Fruit fly (Drosophila melanogaster): ENCODE data around the gene SF1.

SF1 gene

dm6 chr3R:17539789-17540496 lies at the start of gene SF1 (continued):
- TF ChIP-seq mirr (GFP tag; optimal IDR thresholded peaks at IDR 0.05) (no peak), jumu (GFP tag; optimal IDR thresholded peaks at IDR 0.05) (peak; percentile 28), org-1 (GFP tag; optimal IDR thresholded peaks at IDR 0.05) (no peak), pb (GFP tag; optimal IDR thresholded peaks at IDR 0.05) (no peak), ssp (GFP tag; IDR thresholded peaks at IDR 0.05) (no peak), Atf6 (GFP tag; IDR thresholded peaks at IDR 0.05) (no peak), Tbp (GFP tag; optimal IDR thresholded peaks at IDR 0.05) (peak; percentile 24), CG11696 (GFP tag; IDR thresholded peaks at IDR 0.05) (no peak), yki (optimal IDR thresholded peaks at IDR 0.05) (no peak), nau (GFP tag; optimal IDR thresholded peaks at IDR 0.05) (no peak), scrt (GFP tag; optimal IDR thresholded peaks at IDR 0.05) (no peak), CG8359 (GFP tag; optimal IDR thresholded peaks at IDR 0.05; ENCODE audit: borderline replicate concordance) (no peak), Sry-δ (GFP tag; optimal IDR thresholded peaks at IDR 0.05) (peak; percentile 37), CG1529 (GFP tag; optimal IDR thresholded peaks at IDR 0.05) (no peak), CG7556 (GFP tag; optimal IDR thresholded peaks at IDR 0.05) (peak; percentile 36), Hr3 (GFP tag; optimal IDR thresholded peaks at IDR 0.05) (peak; percentile 53), Eip74EF (GFP tag; optimal IDR thresholded peaks at IDR 0.05) (no peak), E2f1 (GFP tag; IDR thresholded peaks at IDR 0.05) (no peak), BEAF-32 (GFP tag; optimal IDR thresholded peaks at IDR 0.05) (peak; percentile 48), CG17802 (tag; optimal IDR thresholded peaks at IDR 0.05) (no peak), klu (GFP tag; IDR thresholded peaks at IDR 0.05) (peak; percentile 40; the same call in 1 of the 2 replicates), CG8478 (optimal IDR thresholded peaks at IDR 0.05) (no peak), ash1 (GFP tag; optimal IDR thresholded peaks at IDR 0.05) (no peak), fru (optimal IDR thresholded peaks at IDR 0.05) (no peak), row (GFP tag; IDR thresholded peaks at IDR 0.05) (peak; percentile 80), dpn (GFP tag; optimal IDR thresholded peaks at IDR 0.05) (peak; percentile 21 to 28), MBD-R2 (GFP tag; IDR thresholded peaks at IDR 0.05) (peak; percentile 46), CG10543 (GFP tag; optimal IDR thresholded peaks at IDR 0.05) (peak; percentile 47), NK7.1 (GFP tag; optimal IDR thresholded peaks at IDR 0.05) (no peak), CG9876 (GFP tag; optimal IDR thresholded peaks at IDR 0.05) (no peak), CHES-1-like (GFP tag; optimal IDR thresholded peaks at IDR 0.05) (no peak), CG2129 (GFP tag; IDR thresholded peaks at IDR 0.05; ENCODE audit: partially characterized antibody) (no peak), schlank (tag; optimal IDR thresholded peaks at IDR 0.05) (no peak), psq (GFP tag; optimal IDR thresholded peaks at IDR 0.05) (no peak), CG10462 (GFP tag; optimal IDR thresholded peaks at IDR 0.05) (peak; percentile 3), emc (GFP tag; optimal IDR thresholded peaks at IDR 0.05) (no peak), Hand (GFP tag; optimal IDR thresholded peaks at IDR 0.05) (no peak), CG6791 (GFP tag; IDR thresholded peaks at IDR 0.05; ENCODE audit: partially characterized antibody) (0 out of 3 replicates have a peak, but pooled peaks have one; percentile 31), slou (GFP tag; optimal IDR thresholded peaks at IDR 0.05) (no peak), CG9932 (GFP tag; IDR thresholded peaks at IDR 0.05) (peak; percentile 51), ara (GFP tag; IDR thresholded peaks at IDR 0.05) (0 out of 2 replicates have a peak, but pooled peaks have one; percentile 13), CG6813 (GFP tag; optimal IDR thresholded peaks at IDR 0.05) (no peak), chif (GFP tag; optimal IDR thresholded peaks at IDR 0.05) (peak; percentile 22 to 45), tap (tag; optimal IDR thresholded peaks at IDR 0.05) (no peak), ap (GFP tag; IDR thresholded peaks at IDR 0.05) (no peak), tio (GFP tag; optimal IDR thresholded peaks at IDR 0.05) (no peak), Asciz (GFP tag; optimal IDR thresholded peaks at IDR 0.05) (no peak), hkb (optimal IDR thresholded peaks at IDR 0.05) (no peak), hkb (GFP tag; IDR thresholded peaks at IDR 0.05) (no peak), Bdp1 (GFP tag; optimal IDR thresholded peaks at IDR 0.05) (no peak), tll (GFP tag; optimal IDR thresholded peaks at IDR 0.05) (no peak)
